Worm (Caenorhabditis elegans) whole organism, early embryonic: ENCODE data around the gene C44B7.7.

Experiments
- B0310.2 ChIP-seq: sonication (generic microtip); optimal IDR thresholded peaks from 2 replicates; lab custom pipeline; 2016; ENCODE audit warnings: mild to moderate bottlenecking, missing genetic modification characterization, missing compliant biosample characterization
- F13C5.2 ChIP-seq: sonication (generic microtip); optimal IDR thresholded peaks from 2 replicates; lab custom pipeline; 2017; ENCODE audit warnings: mild to moderate bottlenecking, missing genetic modification characterization, inconsistent platforms, missing compliant biosample characterization
- aly-1 ChIP-seq: sonication (generic microtip); optimal IDR thresholded peaks from 2 replicates; lab custom pipeline; 2016; ENCODE audit warnings: missing genetic modification characterization, missing compliant biosample characterization
- ama-1 ChIP-seq: fragments of 150-350 bp; optimal IDR thresholded peaks from 2 replicates; lab custom pipeline; 2014
- ceh-13 ChIP-seq: fragments of 200-800 bp; sonication (Bioruptor generic); optimal IDR thresholded peaks from 2 replicates; lab custom pipeline; 2018; ENCODE audit warnings: mild to moderate bottlenecking, missing genetic modification characterization, missing compliant biosample characterization
- ceh-36 ChIP-seq: sonication (generic microtip); optimal IDR thresholded peaks from 2 replicates; lab custom pipeline; 2016; ENCODE audit warnings: missing genetic modification characterization, inconsistent platforms, missing compliant biosample characterization
- ets-7 ChIP-seq: sonication (generic microtip); optimal IDR thresholded peaks from 2 replicates; lab custom pipeline; 2016; ENCODE audit warnings: missing genotype, missing genetic modification characterization, missing compliant biosample characterization
- flt-1 ChIP-seq: fragments of 200-800 bp; sonication (Bioruptor generic); IDR thresholded peaks from 2 replicates; pipeline ENCODE4 v1.3.6; 2022; ENCODE audit warnings: missing genetic modification characterization, missing compliant biosample characterization
- hmbx-1 ChIP-seq: sonication (generic microtip); optimal IDR thresholded peaks from 2 replicates; lab custom pipeline; 2016; ENCODE audit warnings: mild to moderate bottlenecking, missing genetic modification characterization, missing compliant biosample characterization
- hmg-4 ChIP-seq: fragments of 200-800 bp; sonication (Bioruptor generic); optimal IDR thresholded peaks from 2 replicates; lab custom pipeline; 2018; ENCODE audit warnings: mild to moderate bottlenecking, missing genetic modification characterization, missing compliant biosample characterization
- hnd-1 ChIP-seq: sonication (generic microtip); optimal IDR thresholded peaks from 2 replicates; lab custom pipeline; 2016; ENCODE audit warnings: missing genetic modification characterization, missing compliant biosample characterization
- pes-1 ChIP-seq: fragments of 200-800 bp; sonication (Bioruptor generic); IDR thresholded peaks from 2 replicates; pipeline ENCODE4 v1.3.6; 2022; ENCODE audit warnings: missing genetic modification reagents, missing genetic modification characterization, missing compliant biosample characterization
- scrt-1 ChIP-seq: fragments of 200-800 bp; sonication (Bioruptor generic); IDR thresholded peaks from 2 replicates; pipeline ENCODE4 v1.3.6; 2022; ENCODE audit warnings: missing genetic modification characterization, missing compliant biosample characterization
- sea-1 ChIP-seq: fragments of 200-800 bp; sonication (Bioruptor generic); conservative IDR thresholded peaks from 2 replicates; pipeline ENCODE4 v1.3.6; 2022; ENCODE audit warnings: missing genetic modification characterization, missing compliant biosample characterization
- tbx-11 ChIP-seq: fragments of 200-800 bp; sonication (Bioruptor generic); IDR thresholded peaks from 2 replicates; pipeline ENCODE4 v1.3.6; 2022; ENCODE audit warnings: missing genetic modification characterization, missing compliant biosample characterization
- tbx-37 ChIP-seq: fragments of 200-800 bp; sonication (Bioruptor generic); conservative IDR thresholded peaks from 2 replicates; pipeline ENCODE4 v1.3.6; 2022; ENCODE audit warnings: missing genetic modification reagents, missing genetic modification characterization, missing compliant biosample characterization
- tra-4 ChIP-seq: sonication (generic microtip); optimal IDR thresholded peaks from 2 replicates; lab custom pipeline; 2017; ENCODE audit warnings: missing genetic modification characterization, missing compliant biosample characterization

The C44B7.7 gene

ce11 chrII:6838977-6839376, 41.0 kb downstream of the C44B7.7 start:
- TF ChIP-seq sea-1 (GFP tag; lab: Robert Waterston, UW) (no peak), ceh-36 (tag; lab: Kevin White, UChicago) (peak; percentile 40)

- TF ChIP-seq sea-1 (GFP tag; lab: Robert Waterston, UW) (no peak), hmg-4 (GFP tag; lab: Kevin White, UChicago) (peak; percentile 19), B0310.2 (tag; lab: Kevin White, UChicago) (no peak)
These were observed 41.6 kb downstream of the C44B7.7 start for ce11 chrII:6838270-6838878.

- TF ChIP-seq flt-1 (GFP tag; lab: Robert Waterston, UW) (no peak), hmbx-1 (tag; lab: Kevin White, UChicago) (no peak), ceh-13 (GFP tag; lab: Kevin White, UChicago) (no peak), pes-1 (GFP tag; lab: Robert Waterston, UW) (no peak), aly-1 (no peak), tbx-11 (GFP tag; lab: Robert Waterston, UW) (no peak), B0310.2 (tag; lab: Kevin White, UChicago) (no peak), ama-1 (lab: Kevin White, UChicago) (no peak), scrt-1 (GFP tag; lab: Robert Waterston, UW) (no peak), F13C5.2 (tag; lab: Kevin White, UChicago) (no peak), tra-4 (no peak), ets-7 (tag; lab: Kevin White, UChicago) (no peak), sea-1 (GFP tag; lab: Robert Waterston, UW) (no peak), tbx-37 (GFP tag; lab: Robert Waterston, UW) (no peak), hmg-4 (GFP tag; lab: Kevin White, UChicago) (no peak), hnd-1 (tag; lab: Kevin White, UChicago) (no peak), ceh-36 (tag; lab: Kevin White, UChicago) (no peak)
These were observed 43.0 kb downstream of the C44B7.7 start for ce11 chrII:6836762-6837566.

ce11 chrII:6835972-6836595, 43.9 kb downstream of the C44B7.7 start:
- no peak for TF ChIP-seq pes-1 (GFP tag; lab: Robert Waterston, UW)
- TF ChIP-seq hmbx-1 (tag; lab: Kevin White, UChicago) = no peak
- TF ChIP-seq sea-1 (GFP tag; lab: Robert Waterston, UW) = no peak
- TF ChIP-seq tbx-37 (GFP tag; lab: Robert Waterston, UW) = no peak
- no peak for TF ChIP-seq ama-1 (lab: Kevin White, UChicago)

- TF ChIP-seq B0310.2 (tag; lab: Kevin White, UChicago) (no peak), tra-4 (no peak), tbx-11 (GFP tag; lab: Robert Waterston, UW) (no peak), hnd-1 (tag; lab: Kevin White, UChicago) (no peak), ceh-36 (tag; lab: Kevin White, UChicago) (no peak), flt-1 (GFP tag; lab: Robert Waterston, UW) (0 out of 2 replicates have a peak, but pooled peaks have one; percentile 30)
These were observed 44.5 kb downstream of the C44B7.7 start for ce11 chrII:6835500-6835899.

- TF ChIP-seq sea-1 (GFP tag; lab: Robert Waterston, UW) = peak; percentile 69; the same call in 1 of the 2 replicates
- TF ChIP-seq flt-1 (GFP tag; lab: Robert Waterston, UW) = no peak
These were observed 45.3 kb downstream of the C44B7.7 start, which contains the start of gene egl-27 for ce11 chrII:6834582-6835058. Gene egl-27, plus strand, starts transcription at chrII:6835008.

- TF ChIP-seq aly-1 (peak; percentile 7), ceh-36 (tag; lab: Kevin White, UChicago) (peak; percentile 69), flt-1 (GFP tag; lab: Robert Waterston, UW) (no peak)
These were observed 46.1 kb downstream of the C44B7.7 start for ce11 chrII:6833781-6834339.
